Worm (Caenorhabditis elegans) whole organism, late embryonic: ENCODE measurements around the gene M6.4.
A peak's percentile ranks its signal among the peaks of the same experiment; 100 is the strongest.

Source experiments
- C38D4.7 ChIP-seq: fragments of 200-800 bp; sonication (Bioruptor generic); optimal IDR thresholded peaks from 2 replicates; lab custom pipeline; 2018; ENCODE audit warnings: mild to moderate bottlenecking, missing genetic modification characterization, moderate library complexity, missing compliant biosample characterization
- ahr-1 ChIP-seq: sonication (generic microtip); optimal IDR thresholded peaks from 2 replicates; lab custom pipeline; 2016; ENCODE audit warnings: missing genetic modification characterization, missing compliant biosample characterization
- ceh-2 ChIP-seq: sonication (generic microtip); optimal IDR thresholded peaks from 2 replicates; lab custom pipeline; 2016; ENCODE audit warnings: missing genotype, missing genetic modification characterization, missing compliant biosample characterization
- ceh-31 ChIP-seq: sonication (generic microtip); optimal IDR thresholded peaks from 2 replicates; lab custom pipeline; 2016; ENCODE audit warnings: missing genetic modification characterization, missing compliant biosample characterization
- che-1 ChIP-seq: sonication (generic microtip); optimal IDR thresholded peaks from 2 replicates; lab custom pipeline; 2016; ENCODE audit warnings: mild to moderate bottlenecking, missing genetic modification characterization, missing compliant biosample characterization
- elt-2 ChIP-seq: sonication (generic microtip); optimal IDR thresholded peaks from 2 replicates; lab custom pipeline; 2016; ENCODE audit warnings: missing genetic modification reagents, missing genetic modification characterization, missing compliant biosample characterization
- ets-4 ChIP-seq: sonication (generic microtip); optimal IDR thresholded peaks from 2 replicates; lab custom pipeline; 2016; ENCODE audit warnings: missing genetic modification characterization, missing compliant biosample characterization
- fax-1 ChIP-seq: sonication (generic microtip); optimal IDR thresholded peaks from 2 replicates; lab custom pipeline; 2016; ENCODE audit warnings: missing genotype, missing genetic modification characterization, missing compliant biosample characterization
- fkh-10 ChIP-seq: fragments of 150-350 bp; optimal IDR thresholded peaks from 2 replicates; lab custom pipeline; 2014; ENCODE audit warnings: missing biosample characterization, missing genetic modification reagents, missing genetic modification characterization
- fkh-6 ChIP-seq: sonication (generic microtip); optimal IDR thresholded peaks from 2 replicates; lab custom pipeline; 2016; ENCODE audit warnings: missing genetic modification characterization, missing compliant biosample characterization
- gmeb-2 ChIP-seq: sonication (generic microtip); optimal IDR thresholded peaks from 2 replicates; lab custom pipeline; 2016; ENCODE audit warnings: missing genetic modification characterization, inconsistent platforms, missing compliant biosample characterization
- hlh-30 ChIP-seq: sonication (generic microtip); optimal IDR thresholded peaks from 2 replicates; lab custom pipeline; 2017; ENCODE audit warnings: antibody characterized with exemption, missing genetic modification characterization, missing compliant biosample characterization; ENCODE audit not compliant: insufficient read depth
- hlh-8 ChIP-seq: sonication (generic microtip); optimal IDR thresholded peaks from 2 replicates; lab custom pipeline; 2016; ENCODE audit warnings: missing genotype, missing genetic modification characterization, missing compliant biosample characterization
- mec-3 ChIP-seq: sonication (generic microtip); optimal IDR thresholded peaks from 2 replicates; lab custom pipeline; 2016; ENCODE audit warnings: borderline replicate concordance, missing genetic modification characterization, missing compliant biosample characterization
- nhr-232 ChIP-seq: sonication (generic microtip); optimal IDR thresholded peaks from 2 replicates; lab custom pipeline; 2016; ENCODE audit warnings: missing genetic modification characterization, missing compliant biosample characterization
- pag-3 ChIP-seq: sonication (generic microtip); optimal IDR thresholded peaks from 2 replicates; lab custom pipeline; 2016; ENCODE audit warnings: missing compliant biosample characterization, missing genetic modification characterization, borderline replicate concordance
- pat-9 ChIP-seq: fragments of 200-800 bp; sonication (Bioruptor generic); optimal IDR thresholded peaks from 2 replicates; lab custom pipeline; 2018; ENCODE audit warnings: mild to moderate bottlenecking, missing genetic modification characterization, moderate library complexity, missing compliant biosample characterization
- pha-2 ChIP-seq: sonication (generic microtip); optimal IDR thresholded peaks from 2 replicates; lab custom pipeline; 2017; ENCODE audit warnings: mild to moderate bottlenecking, missing genetic modification characterization, missing compliant biosample characterization
- pqm-1 ChIP-seq: sonication (generic microtip); optimal IDR thresholded peaks from 2 replicates; lab custom pipeline; 2016; ENCODE audit warnings: missing genetic modification characterization, missing compliant biosample characterization
- rnt-1 ChIP-seq: sonication (generic microtip); optimal IDR thresholded peaks from 2 replicates; lab custom pipeline; 2016; ENCODE audit warnings: missing genetic modification characterization, missing compliant biosample characterization
- sdc-2 ChIP-seq: sonication (generic microtip); optimal IDR thresholded peaks from 2 replicates; lab custom pipeline; 2016; ENCODE audit warnings: missing genotype, missing genetic modification characterization, missing compliant biosample characterization
- syd-9 ChIP-seq: sonication (generic microtip); optimal IDR thresholded peaks from 2 replicates; lab custom pipeline; 2016; ENCODE audit warnings: mild to moderate bottlenecking, missing genetic modification characterization, moderate library complexity, missing compliant biosample characterization
- tbx-7 ChIP-seq: sonication (generic microtip); optimal IDR thresholded peaks from 2 replicates; lab custom pipeline; 2016; ENCODE audit warnings: missing genotype, missing genetic modification characterization, missing compliant biosample characterization
- unc-3 ChIP-seq, 2 experiments: fragments of 200-800 bp in 1 of 2; sonication (Bioruptor generic) in 1 of 2; sonication (generic microtip) in 1 of 2; conservative IDR thresholded peaks in 1 of 2; optimal IDR thresholded peaks in 1 of 2; 2 replicates each; pipeline versions ENCODE4 v1.3.6 to Lab custom; 2016 to 2022; ENCODE audit warnings: missing compliant biosample characterization in 2 of 2, missing genetic modification characterization in 2 of 2, missing genetic modification reagents in 1 of 2

M6.4 gene

ce11 chrX:670603-671002 is 41.6 kb downstream of the M6.4 start, which contains the start of gene T19D7.6:
T19D7.6 (minus strand) TSS chrX:670800.
- TF ChIP-seq elt-2 (peak; percentile 21), pag-3 (tag; lab: Kevin White, UChicago) (no peak)

DNA sequence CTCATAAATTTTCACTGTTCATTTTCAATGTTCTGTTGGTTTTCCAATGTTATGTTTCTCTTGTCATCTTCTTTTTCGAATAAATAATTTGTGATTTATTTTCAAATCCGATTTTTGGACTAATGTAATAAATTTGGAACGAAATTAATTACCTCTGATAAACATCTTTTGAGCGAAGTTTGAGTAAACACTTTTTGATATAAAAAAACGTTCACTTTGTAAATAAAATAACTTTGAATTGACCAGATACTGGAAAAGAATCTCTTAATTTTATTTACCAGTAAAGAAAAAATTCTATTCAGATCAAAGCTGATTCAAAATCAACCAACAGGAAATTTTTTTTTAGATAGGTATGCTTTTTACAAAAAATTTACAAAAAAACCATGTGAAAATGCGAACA is 42.8 kb downstream of the M6.4 start, which contains the start of gene lgc-32:
Gene lgc-32 (plus strand): TSS at position 301 of the 400 bp plus-strand sequence.
- TF ChIP-seq ceh-2 (tag; lab: Kevin White, UChicago) (no peak), fkh-10 (no peak), pha-2 (tag; lab: Kevin White, UChicago) (no peak), tbx-7 (no peak), nhr-232 (tag; lab: Kevin White, UChicago) (no peak), fax-1 (tag; lab: Kevin White, UChicago) (no peak)

DNA sequence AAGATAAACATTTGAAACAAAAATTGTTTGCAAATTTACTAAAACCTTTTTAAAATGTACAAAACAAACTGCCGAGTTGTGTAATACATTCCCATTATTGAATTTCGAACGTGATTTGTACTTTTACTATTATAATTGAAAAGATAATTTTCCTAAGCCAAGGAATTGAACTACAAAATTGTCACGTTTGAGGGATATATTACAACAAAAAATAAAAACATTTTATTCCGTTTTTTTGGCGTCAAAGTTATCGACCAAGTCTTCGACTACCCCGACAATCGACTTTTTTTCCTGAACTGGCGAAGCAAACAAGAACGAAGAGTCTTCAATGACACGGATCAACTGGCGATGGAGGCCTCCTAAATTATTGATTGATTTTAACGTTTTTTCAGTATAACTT is 51.9 kb downstream of the M6.4 start, which contains the start of gene T19D7.7:
Gene T19D7.7 (minus strand): TSS at position 101 of the 400 bp plus-strand sequence.
- no peak for TF ChIP-seq sdc-2
- TF ChIP-seq ets-4 (tag; lab: Kevin White, UChicago) = no peak
- no peak for TF ChIP-seq tbx-7
- no peak for TF ChIP-seq C38D4.7 (GFP tag; lab: Kevin White, UChicago)
- no peak for TF ChIP-seq ceh-31
- TF ChIP-seq fkh-6 (tag; lab: Kevin White, UChicago) = no peak
- TF ChIP-seq syd-9 = no peak
- TF ChIP-seq unc-3 (GFP tag; conservative IDR thresholded peaks at IDR 0.05; lab: Robert Waterston, UW) = no peak
- no peak for TF ChIP-seq unc-3 (tag; optimal IDR thresholded peaks at IDR 0.05; lab: Kevin White, UChicago)
- no peak for TF ChIP-seq hlh-8 (tag; lab: Kevin White, UChicago)

DNA sequence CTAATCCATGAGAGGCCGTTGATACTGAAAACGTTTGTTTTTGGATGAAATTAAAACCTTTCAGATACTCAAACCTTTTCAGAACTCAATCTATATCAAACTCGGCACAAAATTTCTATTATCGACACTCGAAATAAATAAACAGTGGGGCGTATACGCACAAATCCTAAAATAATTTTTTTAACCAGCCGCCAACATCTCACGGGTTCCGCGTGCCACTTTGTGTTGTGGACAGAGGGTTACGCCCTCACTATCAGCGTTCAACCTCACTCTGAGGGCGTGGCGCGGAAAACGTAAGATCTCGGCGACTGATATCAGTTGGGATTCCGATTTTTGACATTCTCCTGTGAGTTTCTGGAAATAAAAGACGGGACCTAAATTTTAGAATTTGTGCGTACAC is 52.4 kb downstream of the M6.4 start:
- TF ChIP-seq syd-9 (no peak), pag-3 (tag; lab: Kevin White, UChicago) (no peak), mec-3 (tag; lab: Kevin White, UChicago) (no peak), unc-3 (GFP tag; conservative IDR thresholded peaks at IDR 0.05; lab: Robert Waterston, UW) (no peak), unc-3 (tag; optimal IDR thresholded peaks at IDR 0.05; lab: Kevin White, UChicago) (no peak), rnt-1 (no peak), ahr-1 (tag; lab: Kevin White, UChicago) (no peak), che-1 (tag; lab: Kevin White, UChicago) (no peak), gmeb-2 (tag; lab: Kevin White, UChicago) (no peak), pat-9 (tag; lab: Kevin White, UChicago) (no peak), pqm-1 (tag; lab: Kevin White, UChicago) (no peak), hlh-30 (tag; lab: Kevin White, UChicago) (no peak)
